Worm (Caenorhabditis elegans) whole organism, mixed stage, embryonic: ENCODE data around the gene srlf-11.

ENCODE experiments used
- M03D4.4 ChIP-seq: sonication (generic microtip); optimal IDR thresholded peaks from 2 replicates; lab custom pipeline; 2017; ENCODE audit warnings: mild to moderate bottlenecking, missing genetic modification characterization, missing compliant biosample characterization
- bed-3 ChIP-seq: fragments of 200-800 bp; sonication (Bioruptor generic); optimal IDR thresholded peaks from 3 replicates; lab custom pipeline; 2018; ENCODE audit warnings: mild to moderate bottlenecking, missing genetic modification characterization, moderate library complexity, missing compliant biosample characterization
- blmp-1 ChIP-seq: fragments of 150-350 bp; optimal IDR thresholded peaks from 2 replicates; lab custom pipeline; 2014; ENCODE audit warnings: missing biosample characterization, missing genetic modification characterization
- ceh-39 ChIP-seq: fragments of 150-350 bp; optimal IDR thresholded peaks from 2 replicates; lab custom pipeline; 2014; ENCODE audit warnings: missing biosample characterization, missing genetic modification characterization
- ceh-43 ChIP-seq: fragments of 200-800 bp; sonication (Bioruptor generic); optimal IDR thresholded peaks from 2 replicates; lab custom pipeline; 2018; ENCODE audit warnings: mild to moderate bottlenecking, missing genetic modification characterization, moderate library complexity, missing compliant biosample characterization
- ceh-83 ChIP-seq: fragments of 200-800 bp; sonication (Bioruptor generic); optimal IDR thresholded peaks from 2 replicates; lab custom pipeline; 2018; ENCODE audit warnings: mild to moderate bottlenecking, missing genetic modification characterization, missing compliant biosample characterization
- ces-1 ChIP-seq: fragments of 150-350 bp; optimal IDR thresholded peaks from 2 replicates; lab custom pipeline; 2014; ENCODE audit warnings: missing biosample characterization, missing genetic modification reagents, missing genetic modification characterization
- cnd-1 ChIP-seq: fragments of 200-800 bp; sonication (Bioruptor generic); optimal IDR thresholded peaks from 2 replicates; lab custom pipeline; 2018; ENCODE audit warnings: mild to moderate bottlenecking, missing genetic modification characterization, missing compliant biosample characterization
- drap-1 ChIP-seq: fragments of 200-800 bp; sonication (Bioruptor generic); optimal IDR thresholded peaks from 3 replicates; lab custom pipeline; 2018; ENCODE audit warnings: mild to moderate bottlenecking, missing genetic modification characterization, missing compliant biosample characterization
- elt-1 ChIP-seq: sonication (generic microtip); optimal IDR thresholded peaks from 2 replicates; lab custom pipeline; 2017; ENCODE audit warnings: missing genetic modification characterization, mild to moderate bottlenecking, missing compliant biosample characterization, antibody characterized with exemption, moderate library complexity, borderline replicate concordance; ENCODE audit not compliant: insufficient read depth
- elt-3 ChIP-seq: fragments of 150-350 bp; optimal IDR thresholded peaks from 2 replicates; lab custom pipeline; 2014; ENCODE audit warnings: missing biosample characterization, missing genetic modification characterization
- flh-1 ChIP-seq: fragments of 200-800 bp; sonication (Bioruptor generic); optimal IDR thresholded peaks from 2 replicates; lab custom pipeline; 2018; ENCODE audit warnings: mild to moderate bottlenecking, missing genetic modification characterization, moderate library complexity, missing compliant biosample characterization
- ham-2 ChIP-seq: fragments of 200-800 bp; sonication (Bioruptor generic); optimal IDR thresholded peaks from 2 replicates; lab custom pipeline; 2018; ENCODE audit warnings: mild to moderate bottlenecking, missing genetic modification characterization, missing compliant biosample characterization
- hlh-1 ChIP-seq: fragments of 150-350 bp; optimal IDR thresholded peaks from 2 replicates; lab custom pipeline; 2014; ENCODE audit warnings: missing biosample characterization, missing genetic modification reagents, missing genetic modification characterization
- lin-13 ChIP-seq: fragments of 150-350 bp; optimal IDR thresholded peaks from 2 replicates; lab custom pipeline; 2014; ENCODE audit warnings: missing biosample characterization, missing genetic modification characterization
- lin-32 ChIP-seq: fragments of 200-800 bp; sonication (Bioruptor generic); optimal IDR thresholded peaks from 2 replicates; lab custom pipeline; 2018; ENCODE audit warnings: mild to moderate bottlenecking, missing genetic modification characterization, missing compliant biosample characterization
- lsy-2 ChIP-seq: fragments of 150-350 bp; optimal IDR thresholded peaks from 2 replicates; lab custom pipeline; 2014; ENCODE audit warnings: missing biosample characterization, missing genetic modification characterization
- mab-5 ChIP-seq: fragments of 150-350 bp; optimal IDR thresholded peaks from 2 replicates; lab custom pipeline; 2014; ENCODE audit warnings: missing biosample characterization, missing genetic modification characterization
- mep-1 ChIP-seq: fragments of 150-350 bp; optimal IDR thresholded peaks from 2 replicates; lab custom pipeline; 2017; ENCODE audit warnings: missing biosample characterization, missing genetic modification reagents, missing genetic modification characterization, inconsistent platforms
- mls-2 ChIP-seq: sonication (generic microtip); optimal IDR thresholded peaks from 2 replicates; lab custom pipeline; 2016; ENCODE audit warnings: mild to moderate bottlenecking, missing genetic modification characterization, moderate library complexity, missing compliant biosample characterization
- nhr-12 ChIP-seq: fragments of 150-350 bp; optimal IDR thresholded peaks from 2 replicates; lab custom pipeline; 2014; ENCODE audit warnings: missing biosample characterization, missing genetic modification characterization
- nhr-2 ChIP-seq: fragments of 150-350 bp; optimal IDR thresholded peaks from 2 replicates; lab custom pipeline; 2014; ENCODE audit warnings: missing biosample characterization, missing genetic modification characterization
- nhr-237 ChIP-seq: fragments of 150-350 bp; optimal IDR thresholded peaks from 2 replicates; lab custom pipeline; 2014; ENCODE audit warnings: missing biosample characterization, missing genetic modification characterization
- nhr-28 ChIP-seq: fragments of 150-350 bp; optimal IDR thresholded peaks from 2 replicates; lab custom pipeline; 2014; ENCODE audit warnings: missing biosample characterization, missing genetic modification characterization
- nhr-76 ChIP-seq: sonication (generic microtip); optimal IDR thresholded peaks from 2 replicates; lab custom pipeline; 2017; ENCODE audit warnings: missing biosample characterization, missing genetic modification characterization
- pha-4 ChIP-seq: fragments of 150-350 bp; optimal IDR thresholded peaks from 2 replicates; lab custom pipeline; 2018; ENCODE audit warnings: missing biosample characterization, missing genetic modification reagents, missing genetic modification characterization
- sem-2 ChIP-seq: fragments of 200-800 bp; sonication (Bioruptor generic); optimal IDR thresholded peaks from 2 replicates; lab custom pipeline; 2018; ENCODE audit warnings: mild to moderate bottlenecking, missing genetic modification characterization, missing compliant biosample characterization
- snpc-4 ChIP-seq: fragments of 150-350 bp; optimal IDR thresholded peaks from 2 replicates; lab custom pipeline; 2014; ENCODE audit warnings: missing biosample characterization, missing genetic modification characterization
- sptf-1 ChIP-seq: sonication (generic microtip); optimal IDR thresholded peaks from 2 replicates; lab custom pipeline; 2017; ENCODE audit warnings: mild to moderate bottlenecking, missing genetic modification characterization, moderate library complexity, missing compliant biosample characterization
- tbx-8 ChIP-seq: fragments of 200-800 bp; sonication (Bioruptor generic); optimal IDR thresholded peaks from 2 replicates; lab custom pipeline; 2018; ENCODE audit warnings: mild to moderate bottlenecking, missing genetic modification characterization, moderate library complexity, missing compliant biosample characterization
- unc-120 ChIP-seq: sonication (generic microtip); optimal IDR thresholded peaks from 2 replicates; lab custom pipeline; 2017; ENCODE audit warnings: missing genetic modification characterization, missing compliant biosample characterization; ENCODE audit not compliant: poor library complexity, severe bottlenecking
- unc-39 ChIP-seq: fragments of 150-350 bp; optimal IDR thresholded peaks from 2 replicates; lab custom pipeline; 2014; ENCODE audit warnings: missing biosample characterization, missing genetic modification characterization
- unc-62 ChIP-seq: fragments of 150-350 bp; optimal IDR thresholded peaks from 2 replicates; lab custom pipeline; 2014; ENCODE audit warnings: missing biosample characterization, missing genetic modification reagents, missing genetic modification characterization
- zip-8 ChIP-seq: fragments of 150-350 bp; optimal IDR thresholded peaks from 2 replicates; lab custom pipeline; 2014; ENCODE audit warnings: missing biosample characterization, missing genetic modification characterization
- ztf-11 ChIP-seq: fragments of 150-350 bp; optimal IDR thresholded peaks from 2 replicates; lab custom pipeline; 2014; ENCODE audit warnings: missing biosample characterization, missing genetic modification characterization

srlf-11 gene

DNA sequence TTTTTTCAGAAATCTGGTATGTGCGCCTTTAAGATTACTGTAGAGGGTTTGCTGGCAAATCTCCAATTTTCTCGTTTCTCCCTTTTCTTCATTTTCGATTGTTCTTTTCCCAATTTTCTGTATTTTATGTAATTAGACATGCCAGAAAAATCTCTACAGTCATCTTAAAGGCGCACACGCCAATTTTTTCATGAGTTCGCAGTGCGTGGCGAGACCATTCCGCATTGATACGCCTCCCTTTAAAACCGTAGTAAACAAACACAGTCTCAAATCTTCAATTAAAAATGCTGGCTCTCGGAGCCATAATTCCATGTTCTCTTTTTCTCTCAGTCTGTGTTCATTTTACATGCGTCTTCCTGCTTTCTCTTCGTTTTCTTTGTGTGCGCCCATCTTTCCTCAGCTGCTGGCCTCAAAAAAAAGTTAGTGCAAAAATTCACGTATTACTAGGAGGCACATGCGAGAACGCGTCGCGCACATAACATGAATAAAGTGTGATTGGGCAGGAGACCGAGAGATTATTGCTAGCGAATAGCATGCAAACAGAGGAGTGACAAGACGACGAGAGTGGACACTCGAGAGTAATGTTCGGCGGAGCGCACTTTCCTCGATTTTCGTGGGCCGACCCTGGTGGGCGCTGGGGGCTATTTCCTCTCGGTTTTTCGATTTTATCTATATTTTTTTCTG, 33.2 kb upstream of the srlf-11 start:
- TF ChIP-seq M03D4.4 (peak; percentile 30), snpc-4 (tag; lab: Kevin White, UChicago) (no peak), ceh-39 (tag; lab: Kevin White, UChicago) (peak; percentile 32), sptf-1 (tag; lab: Kevin White, UChicago) (no peak), ham-2 (GFP tag; lab: Kevin White, UChicago) (no peak), mab-5 (tag; lab: Kevin White, UChicago) (no peak), nhr-2 (no peak), cnd-1 (tag; lab: Kevin White, UChicago) (no peak), pha-4 (tag; lab: Kevin White, UChicago) (peak; percentile 39), nhr-76 (no peak), unc-62 (GFP tag; lab: Kevin White, UChicago) (peak; percentile 14), nhr-12 (tag; lab: Kevin White, UChicago) (no peak), ztf-11 (tag; lab: Kevin White, UChicago) (no peak), nhr-28 (no peak), lin-13 (tag; lab: Kevin White, UChicago) (no peak), mls-2 (peak; percentile 48), zip-8 (tag; lab: Kevin White, UChicago) (no peak), unc-39 (tag; lab: Kevin White, UChicago) (no peak), mep-1 (tag; lab: Kevin White, UChicago) (peak; percentile 40), bed-3 (no peak), sem-2 (GFP tag; lab: Kevin White, UChicago) (no peak), ceh-83 (no peak), hlh-1 (tag; lab: Kevin White, UChicago) (peak; percentile 45), lsy-2 (tag; lab: Kevin White, UChicago) (peak; percentile 21), ces-1 (peak; percentile 79), unc-120 (tag; lab: Kevin White, UChicago) (peak; percentile 13), flh-1 (GFP tag; lab: Kevin White, UChicago) (no peak), tbx-8 (GFP tag; lab: Kevin White, UChicago) (no peak), elt-3 (no peak), blmp-1 (no peak), nhr-237 (tag; lab: Kevin White, UChicago) (peak; percentile 20), ceh-43 (no peak), drap-1 (no peak), lin-32 (GFP tag; lab: Kevin White, UChicago) (no peak), elt-1 (tag; lab: Kevin White, UChicago) (peak; percentile 27)
- TF ChIP-seq, all 35 proteins: peak for 12

DNA sequence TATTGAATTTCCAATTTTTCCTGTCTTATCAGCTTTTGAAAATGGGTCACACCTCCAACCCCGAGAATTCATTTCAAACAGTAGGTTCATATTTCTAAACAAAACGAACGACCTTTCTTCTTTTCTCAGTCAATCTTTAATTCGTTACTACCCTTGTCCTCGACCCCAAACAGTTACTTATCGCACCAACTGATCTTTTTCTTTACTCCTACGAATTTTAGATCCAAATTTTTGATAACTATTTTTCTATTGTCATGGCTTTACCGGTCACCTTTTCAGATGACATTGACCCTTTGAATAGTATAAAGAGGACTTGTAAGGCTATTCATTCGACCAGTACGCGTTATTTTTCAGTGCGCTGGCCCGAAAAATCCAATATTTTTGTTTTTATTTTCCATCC, 30.3 kb upstream of the srlf-11 start:
- TF ChIP-seq ceh-43 = no peak

DNA sequence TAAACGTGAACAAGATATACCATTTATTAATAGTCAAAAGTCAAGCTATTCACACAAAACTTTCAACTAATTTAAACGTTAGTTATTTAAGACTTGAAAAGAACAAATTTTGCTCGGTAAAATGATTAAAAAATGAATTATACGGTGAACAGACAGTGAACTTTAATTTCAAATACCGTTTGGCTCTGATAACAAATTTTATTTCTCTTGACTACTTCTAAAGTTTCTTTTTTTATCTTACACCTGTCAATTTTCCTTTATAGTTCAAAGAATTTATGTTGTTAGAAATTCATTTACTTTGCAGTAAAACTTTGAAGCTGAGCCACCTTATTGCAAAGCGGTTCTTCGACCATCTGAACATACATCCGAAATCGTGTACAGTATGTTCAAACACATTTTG, 29.6 kb upstream of the srlf-11 start, which contains the start of gene ZK593.3:
ZK593.3 (plus strand) TSS at position 301 of the 400 bp plus-strand sequence.
- TF ChIP-seq snpc-4 (tag; lab: Kevin White, UChicago) (no peak), drap-1 (no peak), lsy-2 (tag; lab: Kevin White, UChicago) (no peak), cnd-1 (tag; lab: Kevin White, UChicago) (no peak), blmp-1 (no peak), ceh-43 (no peak), mab-5 (tag; lab: Kevin White, UChicago) (no peak), sptf-1 (tag; lab: Kevin White, UChicago) (no peak), tbx-8 (GFP tag; lab: Kevin White, UChicago) (no peak), hlh-1 (tag; lab: Kevin White, UChicago) (no peak), bed-3 (no peak), nhr-237 (tag; lab: Kevin White, UChicago) (no peak), elt-1 (tag; lab: Kevin White, UChicago) (no peak)

DNA sequence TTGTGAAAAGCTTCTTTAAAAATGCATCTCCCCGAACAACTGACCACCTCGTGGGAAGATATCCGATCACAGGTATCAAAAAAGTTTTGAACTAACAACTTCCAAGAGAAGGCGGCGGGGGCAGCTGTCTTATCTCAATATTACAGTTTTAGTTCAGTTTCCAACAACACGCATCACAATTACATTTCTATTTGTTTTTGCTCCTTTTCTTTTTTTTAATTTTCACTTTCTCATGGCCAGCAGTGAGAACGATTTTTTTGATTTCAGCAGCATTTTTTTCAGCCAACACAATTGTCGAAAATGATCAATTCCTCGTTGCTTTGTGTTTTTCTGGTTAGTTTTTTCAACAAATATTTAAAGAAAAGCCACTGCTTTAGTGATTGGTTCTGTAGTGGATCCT, 27.3 kb upstream of the srlf-11 start, which contains the start of gene ZK593.2:
ZK593.2 (plus strand) TSS at position 301 of the 400 bp plus-strand sequence.
- no peak for TF ChIP-seq cnd-1 (tag; lab: Kevin White, UChicago)
- no peak for TF ChIP-seq zip-8 (tag; lab: Kevin White, UChicago)
- TF ChIP-seq lsy-2 (tag; lab: Kevin White, UChicago) = no peak
